Worm (Caenorhabditis elegans): Measurements from ENCODE around the gene math-38.

DNA sequence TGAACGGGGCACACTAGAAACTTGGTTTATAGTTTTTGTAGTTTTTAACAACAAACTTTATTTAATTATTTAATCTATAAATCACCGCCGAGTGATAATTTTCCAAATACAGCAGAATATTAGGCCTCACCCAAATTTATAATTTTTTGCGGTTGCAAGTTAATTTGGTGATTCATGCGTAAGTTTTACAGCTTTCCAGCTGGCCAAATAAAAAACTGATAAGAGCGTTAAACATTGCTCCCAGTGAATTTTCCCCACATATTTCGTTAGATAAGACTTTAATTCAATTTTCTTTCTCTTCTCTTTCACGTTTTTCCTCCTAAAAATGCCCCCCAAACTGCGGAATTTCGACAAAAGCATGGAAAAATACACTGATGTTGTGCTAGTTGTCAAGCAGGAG lies 21.7 kb upstream of the math-38 start, which contains the start of gene bath-47:
- TF ChIP-seq dao-5 (tag; optimal IDR thresholded peaks at IDR 0.05) (no peak), W03F9.2 (tag; optimal IDR thresholded peaks at IDR 0.05) (no peak)
